Fruit fly (Drosophila melanogaster) whole organism, embryonic: ENCODE results near the gene CG43120.

Experiments used
- Atf6 ChIP-seq: fragments of 200-800 bp; sonication (Bioruptor generic); IDR thresholded peaks from 2 replicates; pipeline ENCODE4 v1.3.6; 2022; ENCODE audit warnings: missing biosample characterization, missing genetic modification characterization
- Bdp1 ChIP-seq: fragments of 200-800 bp; sonication (Bioruptor generic); optimal IDR thresholded peaks from 3 replicates; lab custom pipeline; 2016; ENCODE audit warnings: missing biosample characterization, missing genetic modification characterization
- CG11093 ChIP-seq: fragments of 200-800 bp; sonication (Bioruptor generic); IDR thresholded peaks from 3 replicates; pipeline ENCODE4 v1.3.6; 2022; ENCODE audit warnings: missing biosample characterization, missing genetic modification characterization
- CG11695 ChIP-seq: fragments of 200-800 bp; sonication (Bioruptor generic); IDR thresholded peaks from 3 replicates; pipeline ENCODE4 v1.3.6; 2022; ENCODE audit warnings: missing biosample characterization, missing genetic modification characterization
- CG12299 ChIP-seq: fragments of 200-800 bp; sonication (Bioruptor generic); optimal IDR thresholded peaks from 2 replicates; lab custom pipeline; 2018; ENCODE audit warnings: missing biosample characterization, mild to moderate bottlenecking, missing genetic modification characterization
- CG12391 ChIP-seq: fragments of 200-800 bp; sonication (Bioruptor generic); optimal IDR thresholded peaks from 3 replicates; lab custom pipeline; 2018; ENCODE audit warnings: missing biosample characterization, mild to moderate bottlenecking, missing genetic modification characterization, moderate library complexity
- CG1529 ChIP-seq: fragments of 200-800 bp; sonication (Bioruptor generic); optimal IDR thresholded peaks from 3 replicates; lab custom pipeline; 2018; ENCODE audit warnings: missing biosample characterization, missing genetic modification characterization
- CG15696 ChIP-seq: fragments of 200-800 bp; sonication (Bioruptor generic); optimal IDR thresholded peaks from 2 replicates; lab custom pipeline; 2019; ENCODE audit warnings: missing biosample characterization, mild to moderate bottlenecking, missing genetic modification characterization, moderate library complexity
- CG17359 ChIP-seq: fragments of 200-800 bp; sonication (Bioruptor generic); optimal IDR thresholded peaks from 3 replicates; lab custom pipeline; 2018; ENCODE audit warnings: missing biosample characterization, mild to moderate bottlenecking, missing genetic modification characterization, moderate library complexity
- CG17361 ChIP-seq: fragments of 200-800 bp; sonication (Bioruptor generic); IDR thresholded peaks from 3 replicates; pipeline ENCODE4 v1.3.6; 2022; ENCODE audit warnings: missing biosample characterization, missing genetic modification characterization
- CG17829 ChIP-seq: fragments of 200-800 bp; optimal IDR thresholded peaks from 2 replicates; lab custom pipeline; 2019; ENCODE audit warnings: missing biosample characterization, mild to moderate bottlenecking, missing genetic modification characterization, moderate library complexity
- CG18476 ChIP-seq: fragments of 200-800 bp; sonication (Bioruptor generic); optimal IDR thresholded peaks from 2 replicates; lab custom pipeline; 2016; ENCODE audit warnings: missing biosample characterization, mild to moderate bottlenecking, missing genetic modification characterization
- CG2120 ChIP-seq: fragments of 200-800 bp; sonication (Bioruptor generic); optimal IDR thresholded peaks from 3 replicates; lab custom pipeline; 2016; ENCODE audit warnings: missing biosample characterization, missing genetic modification characterization
- CG2712 ChIP-seq: fragments of 200-800 bp; optimal IDR thresholded peaks from 3 replicates; lab custom pipeline; 2019; ENCODE audit warnings: missing biosample characterization, mild to moderate bottlenecking, missing genetic modification characterization, moderate library complexity
- CG30403 ChIP-seq: fragments of 200-800 bp; sonication (Bioruptor generic); optimal IDR thresholded peaks from 3 replicates; lab custom pipeline; 2016; ENCODE audit warnings: missing biosample characterization, missing genetic modification characterization
- CG31441 ChIP-seq: fragments of 200-800 bp; sonication (Bioruptor generic); IDR thresholded peaks from 2 replicates; pipeline ENCODE4 v1.3.6; 2022; ENCODE audit warnings: missing biosample characterization, missing genetic modification characterization
- CG4424 ChIP-seq: fragments of 200-800 bp; sonication (Bioruptor generic); optimal IDR thresholded peaks from 3 replicates; lab custom pipeline; 2016; ENCODE audit warnings: missing biosample characterization, missing genetic modification characterization
- CG7839 ChIP-seq: fragments of 200-800 bp; sonication (Bioruptor generic); optimal IDR thresholded peaks from 3 replicates; lab custom pipeline; 2018; ENCODE audit warnings: missing biosample characterization, mild to moderate bottlenecking, missing genetic modification characterization, moderate library complexity
- CG8359 ChIP-seq: fragments of 200-800 bp; sonication (Bioruptor generic); optimal IDR thresholded peaks from 2 replicates; lab custom pipeline; 2017; ENCODE audit warnings: missing biosample characterization, mild to moderate bottlenecking, missing genetic modification characterization, borderline replicate concordance
- CG8924 ChIP-seq: fragments of 200-800 bp; optimal IDR thresholded peaks from 3 replicates; lab custom pipeline; 2019; ENCODE audit warnings: missing biosample characterization, mild to moderate bottlenecking, missing genetic modification characterization, moderate library complexity
- D ChIP-seq, 2 experiments: fragments of 200-800 bp in 1 of 2; fragments of >200 bp in 1 of 2; sonication (Bioruptor generic) in 1 of 2; optimal IDR thresholded peaks; 2 replicates in 1 of 2; 3 replicates in 1 of 2; lab custom pipeline; 2017; ENCODE audit warnings: mild to moderate bottlenecking in 1 of 2, missing biosample characterization in 1 of 2, missing genetic modification characterization in 1 of 2, missing genetic modification reagents in 1 of 2
- D19A ChIP-seq: fragments of 200-800 bp; optimal IDR thresholded peaks from 3 replicates; lab custom pipeline; 2019; ENCODE audit warnings: missing biosample characterization, mild to moderate bottlenecking, missing genetic modification characterization, moderate library complexity
- Drgx ChIP-seq: fragments of 200-800 bp; sonication (Bioruptor generic); IDR thresholded peaks from 2 replicates; pipeline ENCODE4 v1.3.6; 2022; ENCODE audit warnings: missing biosample characterization, missing genetic modification characterization
- Fer1 ChIP-seq: fragments of 200-800 bp; sonication (Bioruptor generic); optimal IDR thresholded peaks from 2 replicates; lab custom pipeline; 2017; ENCODE audit warnings: missing biosample characterization, mild to moderate bottlenecking, missing genetic modification characterization
- MBD-R2 ChIP-seq: fragments of 200-800 bp; sonication (Bioruptor generic); IDR thresholded peaks from 2 replicates; pipeline ENCODE4 v1.3.6; 2022; ENCODE audit warnings: missing biosample characterization, missing genetic modification characterization
- Meics ChIP-seq: fragments of 200-800 bp; sonication (Bioruptor generic); optimal IDR thresholded peaks from 2 replicates; lab custom pipeline; 2017; ENCODE audit warnings: missing biosample characterization, mild to moderate bottlenecking, missing genetic modification characterization
- Sin3A ChIP-seq: fragments of >200 bp; optimal IDR thresholded peaks from 2 replicates; lab custom pipeline; 2018
- Vsx1 ChIP-seq: fragments of 200-800 bp; sonication (Bioruptor generic); optimal IDR thresholded peaks from 2 replicates; lab custom pipeline; 2017; ENCODE audit warnings: missing biosample characterization, mild to moderate bottlenecking, missing genetic modification characterization, missing genetic modification reagents
- bsh ChIP-seq, 2 experiments: fragments of 200-800 bp; sonication (Bioruptor generic); optimal IDR thresholded peaks; 2 replicates each; lab custom pipeline; 2017 to 2018; ENCODE audit warnings: mild to moderate bottlenecking in 2 of 2, missing biosample characterization in 2 of 2, missing genetic modification characterization in 2 of 2, moderate library complexity in 1 of 2
- crp ChIP-seq, 2 experiments: fragments of 200-800 bp; sonication (Bioruptor generic); optimal IDR thresholded peaks; 2 replicates in 1 of 2; 3 replicates in 1 of 2; lab custom pipeline; 2017; ENCODE audit warnings: missing biosample characterization in 2 of 2, missing genetic modification characterization in 2 of 2, mild to moderate bottlenecking in 1 of 2, moderate library complexity in 1 of 2
- dan ChIP-seq: fragments of 200-800 bp; sonication (Bioruptor generic); IDR thresholded peaks from 2 replicates; pipeline ENCODE4 v1.3.6; 2022; ENCODE audit warnings: missing biosample characterization, missing genetic modification characterization
- dati ChIP-seq: fragments of 200-800 bp; sonication (Bioruptor generic); IDR thresholded peaks from 2 replicates; pipeline ENCODE4 v1.3.6; 2022; ENCODE audit warnings: missing biosample characterization, missing genetic modification characterization
- dmrt11E ChIP-seq: fragments of 200-800 bp; sonication (Bioruptor generic); optimal IDR thresholded peaks from 3 replicates; lab custom pipeline; 2018; ENCODE audit warnings: missing biosample characterization, mild to moderate bottlenecking, missing genetic modification characterization, moderate library complexity
- dmrt99B ChIP-seq: fragments of 200-800 bp; sonication (Bioruptor generic); optimal IDR thresholded peaks from 2 replicates; lab custom pipeline; 2018; ENCODE audit warnings: missing biosample characterization, mild to moderate bottlenecking, missing genetic modification characterization, moderate library complexity
- grau ChIP-seq: fragments of 200-800 bp; optimal IDR thresholded peaks from 3 replicates; lab custom pipeline; 2019; ENCODE audit warnings: missing biosample characterization, mild to moderate bottlenecking, missing genetic modification characterization, moderate library complexity
- kah ChIP-seq: fragments of 200-800 bp; sonication (Bioruptor generic); optimal IDR thresholded peaks from 2 replicates; lab custom pipeline; 2018; ENCODE audit warnings: missing biosample characterization, mild to moderate bottlenecking, missing genetic modification characterization
- ken ChIP-seq: fragments of 200-800 bp; sonication (Bioruptor generic); IDR thresholded peaks from 3 replicates; pipeline ENCODE4 v1.3.6; 2022; ENCODE audit warnings: missing biosample characterization, missing genetic modification characterization
- lab ChIP-seq: fragments of 200-800 bp; sonication (Bioruptor generic); optimal IDR thresholded peaks from 3 replicates; lab custom pipeline; 2017; ENCODE audit warnings: missing biosample characterization, missing genetic modification characterization, mild to moderate bottlenecking, moderate library complexity, missing genetic modification reagents
- nerfin-1 ChIP-seq: fragments of 200-800 bp; sonication (Bioruptor generic); optimal IDR thresholded peaks from 3 replicates; lab custom pipeline; 2019; ENCODE audit warnings: missing biosample characterization, mild to moderate bottlenecking, missing genetic modification characterization, moderate library complexity
- pb ChIP-seq: fragments of 200-800 bp; sonication (Bioruptor generic); optimal IDR thresholded peaks from 3 replicates; lab custom pipeline; 2016; ENCODE audit warnings: missing biosample characterization, missing genetic modification characterization
- repo ChIP-seq: fragments of 200-800 bp; sonication (Bioruptor generic); optimal IDR thresholded peaks from 2 replicates; lab custom pipeline; 2016; ENCODE audit warnings: missing biosample characterization, missing genetic modification characterization
- row ChIP-seq: fragments of 200-800 bp; sonication (Bioruptor generic); IDR thresholded peaks from 3 replicates; pipeline ENCODE4 v1.3.6; 2022; ENCODE audit warnings: missing biosample characterization, missing genetic modification characterization
- salm ChIP-seq: fragments of 200-800 bp; sonication (Bioruptor generic); optimal IDR thresholded peaks from 2 replicates; lab custom pipeline; 2018; ENCODE audit warnings: missing biosample characterization, mild to moderate bottlenecking, missing genetic modification characterization
- schlank ChIP-seq: fragments of 200-800 bp; sonication (Bioruptor generic); optimal IDR thresholded peaks from 2 replicates; lab custom pipeline; 2018; ENCODE audit warnings: missing biosample characterization, mild to moderate bottlenecking, missing genetic modification characterization
- sd ChIP-seq: fragments of 200-800 bp; sonication (Bioruptor generic); optimal IDR thresholded peaks from 3 replicates; lab custom pipeline; 2018; ENCODE audit warnings: missing biosample characterization, mild to moderate bottlenecking, missing genetic modification characterization, moderate library complexity
- slou ChIP-seq: fragments of 200-800 bp; sonication (Bioruptor generic); optimal IDR thresholded peaks from 3 replicates; lab custom pipeline; 2016; ENCODE audit warnings: missing biosample characterization, missing genetic modification characterization
- tap ChIP-seq: fragments of 200-800 bp; optimal IDR thresholded peaks from 3 replicates; lab custom pipeline; 2019; ENCODE audit warnings: missing biosample characterization, mild to moderate bottlenecking, missing genetic modification characterization, moderate library complexity
- tgo ChIP-seq: fragments of 200-800 bp; sonication (Bioruptor generic); IDR thresholded peaks from 3 replicates; pipeline ENCODE4 v1.3.6; 2022; ENCODE audit warnings: missing biosample characterization, missing genetic modification characterization
- trem ChIP-seq: fragments of 200-800 bp; optimal IDR thresholded peaks from 3 replicates; lab custom pipeline; 2019; ENCODE audit warnings: missing biosample characterization, mild to moderate bottlenecking, missing genetic modification characterization, moderate library complexity
- wek ChIP-seq: fragments of 200-800 bp; sonication (Bioruptor generic); optimal IDR thresholded peaks from 3 replicates; lab custom pipeline; 2018; ENCODE audit warnings: missing biosample characterization, mild to moderate bottlenecking, missing genetic modification characterization, moderate library complexity

Gene CG43120

DNA sequence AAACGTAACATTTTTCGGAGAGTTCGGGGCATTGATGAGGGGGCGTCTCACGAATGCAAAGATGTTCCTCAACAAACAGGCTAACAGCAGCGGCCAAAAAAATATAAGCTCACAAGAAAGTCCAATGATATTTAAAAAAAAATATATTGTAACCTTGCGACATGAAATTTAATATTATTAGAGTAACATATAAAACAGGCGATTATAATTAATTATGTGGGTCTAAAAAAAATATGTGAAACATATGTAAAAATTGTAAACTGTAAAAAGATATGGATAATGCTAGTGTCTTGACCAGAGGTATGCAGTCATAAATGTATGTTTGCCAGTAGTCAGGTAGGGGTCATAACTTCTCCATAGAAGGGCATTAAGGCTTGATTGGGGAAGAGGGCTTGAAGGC, 28.6 kb upstream of the CG43120 start:
- peak; percentile 21 for TF ChIP-seq CG30403
- TF ChIP-seq CG12391 = peak; percentile 19
- TF ChIP-seq sd (tag; lab: Kevin White, UChicago) = no peak
- no peak for TF ChIP-seq D (optimal IDR thresholded peaks at IDR 0.05; lab: Kevin White, UChicago)
- TF ChIP-seq D (GFP tag; optimal IDR thresholded peaks at IDR 0.05; lab: Kevin White, UChicago) = no peak
- TF ChIP-seq CG4424 = peak; percentile 15
- no peak for TF ChIP-seq CG18476
- TF ChIP-seq tgo (GFP tag; lab: Robert Waterston, UW) = peak; percentile 16; the same call in 1 of the 3 replicates
- TF ChIP-seq CG2120 = no peak
- TF ChIP-seq trem (tag; lab: Kevin White, UChicago) = peak; percentile 32
- TF ChIP-seq CG31441 (GFP tag; lab: Robert Waterston, UW) = peak; percentile 52
- TF ChIP-seq Meics (GFP tag; lab: Kevin White, UChicago) = peak; percentile 21
- no peak for TF ChIP-seq Bdp1 (GFP tag; lab: Kevin White, UChicago)
- TF ChIP-seq dati (GFP tag; lab: Robert Waterston, UW) = no peak
- TF ChIP-seq CG12299 (tag; lab: Kevin White, UChicago) = no peak
- peak; percentile 7 for TF ChIP-seq D19A (tag; lab: Kevin White, UChicago)
- TF ChIP-seq crp (GFP tag; optimal IDR thresholded peaks at IDR 0.05; lab: Kevin White, UChicago) = no peak
- no peak for TF ChIP-seq pb (GFP tag; lab: Kevin White, UChicago)
- no peak for TF ChIP-seq CG11093
- peak; percentile 4 for TF ChIP-seq lab
- TF ChIP-seq Vsx1 = no peak
- no peak for TF ChIP-seq wek
- 0 out of 2 replicates have a peak, but pooled peaks have one; percentile 36 for TF ChIP-seq Drgx (GFP tag; lab: Robert Waterston, UW)
- TF ChIP-seq CG11695 (GFP tag; lab: Robert Waterston, UW) = 0 out of 3 replicates have a peak, but pooled peaks have one; percentile 18
- no peak for TF ChIP-seq CG8359 (GFP tag; lab: Kevin White, UChicago)
- TF ChIP-seq CG2712 (tag; lab: Kevin White, UChicago) = peak; percentile 54
- no peak for TF ChIP-seq CG1529 (GFP tag; lab: Kevin White, UChicago)
- TF ChIP-seq grau = peak; percentile 20
- no peak for TF ChIP-seq slou (GFP tag; lab: Kevin White, UChicago)
- no peak for TF ChIP-seq salm (tag; lab: Kevin White, UChicago)
- TF ChIP-seq repo = no peak
- TF ChIP-seq CG8924 = peak; percentile 22
- TF ChIP-seq Sin3A (lab: Kevin White, UChicago) = no peak
- no peak for TF ChIP-seq kah
- TF ChIP-seq tap (tag; lab: Kevin White, UChicago) = peak; percentile 29
- no peak for TF ChIP-seq ken (GFP tag; lab: Robert Waterston, UW)
- peak; percentile 19 for TF ChIP-seq Fer1 (GFP tag; lab: Kevin White, UChicago)
- TF ChIP-seq CG7839 = peak; percentile 38
- TF ChIP-seq row (GFP tag; lab: Robert Waterston, UW) = peak; percentile 47; the same call in 2 of the 3 replicates
- peak; percentile 24 for TF ChIP-seq CG17829
- no peak for TF ChIP-seq MBD-R2 (GFP tag; lab: Robert Waterston, UW)
- peak; percentile 48 for TF ChIP-seq dmrt99B
- TF ChIP-seq dmrt11E (tag; lab: Kevin White, UChicago) = peak; percentile 19
- TF ChIP-seq nerfin-1 (tag; lab: Kevin White, UChicago) = no peak
- TF ChIP-seq Atf6 = no peak
- TF ChIP-seq CG17361 (GFP tag; lab: Robert Waterston, UW) = peak; percentile 50; the same call in 1 of the 3 replicates
- TF ChIP-seq dan (GFP tag; lab: Robert Waterston, UW) = no peak
- TF ChIP-seq CG15696 (tag; lab: Kevin White, UChicago) = peak; percentile 7
- TF ChIP-seq bsh (GFP tag; optimal IDR thresholded peaks at IDR 0.05; lab: Kevin White, UChicago) = peak in 1 of 2 experiments; percentile 10
- peak; percentile 35 for TF ChIP-seq CG17359 (tag; lab: Kevin White, UChicago)
- TF ChIP-seq schlank (tag; lab: Kevin White, UChicago) = no peak
